Worm (Caenorhabditis elegans): Measurements from ENCODE around the gene H23L24.4.

- TF ChIP-seq tbx-2 (tag; optimal IDR thresholded peaks at IDR 0.05) = no peak
- no peak for TF ChIP-seq aly-2 (tag; optimal IDR thresholded peaks at IDR 0.05)
- TF ChIP-seq egl-27 (tag; optimal IDR thresholded peaks at IDR 0.05) = no peak
Measured at ce11 chrIV:8737787-8738186, 32.4 kb upstream of the H23L24.4 start, which contains the start of gene F21D5.4.
